Worm (Caenorhabditis elegans): ENCODE data around the gene nhr-127.

ce11 chrV:16309523-16309922 lies 49.7 kb downstream of the nhr-127 start, which contains the start of gene oac-7:
- TF ChIP-seq ama-1 (optimal IDR thresholded peaks at IDR 0.05) (no peak), tra-4 (tag; optimal IDR thresholded peaks at IDR 0.05) (no peak), ceh-36 (tag; optimal IDR thresholded peaks at IDR 0.05) (no peak), ets-7 (tag; optimal IDR thresholded peaks at IDR 0.05) (no peak), tbx-37 (GFP tag; conservative IDR thresholded peaks at IDR 0.05) (no peak), flt-1 (GFP tag; IDR thresholded peaks at IDR 0.05) (no peak), B0310.2 (tag; optimal IDR thresholded peaks at IDR 0.05) (no peak), hnd-1 (tag; optimal IDR thresholded peaks at IDR 0.05) (no peak)
